Worm (Caenorhabditis elegans): ENCODE data around the gene F09C6.3.

F09C6.3 gene

ce11 chrV:16909871-16910270 is 29.9 kb upstream of the F09C6.3 start, which contains the start of gene F09C6.16:
F09C6.16 (minus strand) TSS chrV:16909971.
- TF ChIP-seq efl-1 (optimal IDR thresholded peaks at IDR 0.05) = no peak
- TF ChIP-seq efl-1 (GFP tag; optimal IDR thresholded peaks at IDR 0.05 in 1 of 2) = peak in 1 of 2 experiments; percentile 28
- no peak for TF ChIP-seq sup-37 (GFP tag; optimal IDR thresholded peaks at IDR 0.05)

ce11 chrV:16904612-16905011 is 24.7 kb upstream of the F09C6.3 start, which contains the start of gene nhr-262:
nhr-262 (plus strand) TSS chrV:16904912.
- no peak for TF ChIP-seq isw-1 (GFP tag; IDR thresholded peaks at IDR 0.05)
- TF ChIP-seq pqm-1 (tag; optimal IDR thresholded peaks at IDR 0.05) = no peak
- TF ChIP-seq unc-62 (GFP tag; optimal IDR thresholded peaks at IDR 0.05) = no peak
- no peak for TF ChIP-seq nhr-237 (tag; optimal IDR thresholded peaks at IDR 0.05)
- no peak for TF ChIP-seq C04F5.9 (tag; optimal IDR thresholded peaks at IDR 0.05)
- no peak for TF ChIP-seq F16B12.6 (tag; optimal IDR thresholded peaks at IDR 0.05)
- no peak for TF ChIP-seq mef-2 (tag; optimal IDR thresholded peaks at IDR 0.05)
- no peak for TF ChIP-seq dpl-1 (GFP tag; optimal IDR thresholded peaks at IDR 0.05)
- no peak for TF ChIP-seq skn-1 (tag; optimal IDR thresholded peaks at IDR 0.05)
- no peak for TF ChIP-seq jun-1 (tag; optimal IDR thresholded peaks at IDR 0.05)
- TF ChIP-seq snpc-4 (tag; optimal IDR thresholded peaks at IDR 0.05) = no peak
- TF ChIP-seq aly-2 (tag; optimal IDR thresholded peaks at IDR 0.05) = no peak
- no peak for TF ChIP-seq vab-15 (tag; optimal IDR thresholded peaks at IDR 0.05)

ce11 chrV:16902726-16903125 is 22.8 kb upstream of the F09C6.3 start, which contains the start of gene srd-68:
srd-68 (minus strand) TSS chrV:16902826.
- TF ChIP-seq nhr-19 (GFP tag; conservative IDR thresholded peaks at IDR 0.05) (no peak), mab-9 (GFP tag; IDR thresholded peaks at IDR 0.05) (no peak), lin-14 (GFP tag; optimal IDR thresholded peaks at IDR 0.05) (no peak), fkh-4 (tag; optimal IDR thresholded peaks at IDR 0.05; ENCODE audit: borderline replicate concordance) (no peak), mdl-1 (tag; optimal IDR thresholded peaks at IDR 0.05) (no peak), nhr-47 (tag; optimal IDR thresholded peaks at IDR 0.05) (no peak), ztf-4 (tag; optimal IDR thresholded peaks at IDR 0.05) (no peak), ceh-88 (GFP tag; IDR thresholded peaks at IDR 0.05) (no peak), nhr-77 (tag; optimal IDR thresholded peaks at IDR 0.05) (no peak), unc-98 (GFP tag; IDR thresholded peaks at IDR 0.05) (no peak)

- TF ChIP-seq lin-35 (GFP tag; optimal IDR thresholded peaks at IDR 0.05) (no peak), tbx-2 (tag; optimal IDR thresholded peaks at IDR 0.05) (no peak), nhr-77 (tag; optimal IDR thresholded peaks at IDR 0.05) (no peak), efl-3 (GFP tag; optimal IDR thresholded peaks at IDR 0.05) (no peak), alr-1 (tag; optimal IDR thresholded peaks at IDR 0.05; ENCODE audit: borderline replicate concordance) (no peak), ceh-63 (GFP tag; optimal IDR thresholded peaks at IDR 0.05) (no peak), isw-1 (GFP tag; IDR thresholded peaks at IDR 0.05) (no peak), unc-98 (GFP tag; IDR thresholded peaks at IDR 0.05) (no peak), lin-15B (tag; optimal IDR thresholded peaks at IDR 0.05) (no peak), fkh-10 (GFP tag; optimal IDR thresholded peaks at IDR 0.05) (no peak), dsc-1 (tag; optimal IDR thresholded peaks at IDR 0.05) (no peak), nhr-19 (GFP tag; conservative IDR thresholded peaks at IDR 0.05) (no peak), C04F5.9 (tag; optimal IDR thresholded peaks at IDR 0.05) (no peak), snu-23 (GFP tag; optimal IDR thresholded peaks at IDR 0.05) (no peak), grh-1 (GFP tag; IDR thresholded peaks at IDR 0.05) (no peak)
These were observed 19.4 kb upstream of the F09C6.3 start, which contains the start of gene fbxa-45 for ce11 chrV:16899355-16899754. fbxa-45 (minus strand) TSS chrV:16899455.

- no peak for TF ChIP-seq mdl-1 (tag; optimal IDR thresholded peaks at IDR 0.05)
- TF ChIP-seq sup-37 (GFP tag; optimal IDR thresholded peaks at IDR 0.05) = no peak
- TF ChIP-seq ceh-90 (tag; optimal IDR thresholded peaks at IDR 0.05) = no peak
- no peak for TF ChIP-seq nhr-12 (tag; optimal IDR thresholded peaks at IDR 0.05)
- no peak for TF ChIP-seq fos-1 (tag; optimal IDR thresholded peaks at IDR 0.05)
- TF ChIP-seq isw-1 (GFP tag; IDR thresholded peaks at IDR 0.05) = no peak
- no peak for TF ChIP-seq vab-15 (tag; optimal IDR thresholded peaks at IDR 0.05)
- no peak for TF ChIP-seq nhr-84 (tag; optimal IDR thresholded peaks at IDR 0.05)
- no peak for TF ChIP-seq aha-1 (tag; optimal IDR thresholded peaks at IDR 0.05)
- TF ChIP-seq sptf-1 (tag; optimal IDR thresholded peaks at IDR 0.05) = no peak
- no peak for TF ChIP-seq nhr-47 (tag; optimal IDR thresholded peaks at IDR 0.05)
- TF ChIP-seq ets-5 (GFP tag; IDR thresholded peaks at IDR 0.05) = no peak
- TF ChIP-seq lin-39 (tag; optimal IDR thresholded peaks at IDR 0.05) = no peak
- TF ChIP-seq lin-14 (GFP tag; optimal IDR thresholded peaks at IDR 0.05) = no peak
- no peak for TF ChIP-seq ceh-82 (tag; optimal IDR thresholded peaks at IDR 0.05)
These were observed 13.5 kb upstream of the F09C6.3 start, which contains the start of gene F09C6.15 for ce11 chrV:16893440-16893839. F09C6.15 (plus strand) TSS chrV:16893740.
